Worm (Caenorhabditis elegans) whole organism, L3 larva: ENCODE data around the gene D2045.5.

Experiments used
- R02D3.7 ChIP-seq: fragments of 150-350 bp; optimal IDR thresholded peaks from 2 replicates; lab custom pipeline; 2014; ENCODE audit warnings: missing biosample characterization, missing genetic modification characterization
- ZK546.5 ChIP-seq: sonication (generic microtip); optimal IDR thresholded peaks from 2 replicates; lab custom pipeline; 2017; ENCODE audit warnings: missing biosample characterization, missing genetic modification characterization
- aly-2 ChIP-seq: fragments of 150-350 bp; optimal IDR thresholded peaks from 2 replicates; lab custom pipeline; 2014; ENCODE audit warnings: missing biosample characterization, missing genetic modification characterization
- ama-1 ChIP-seq: fragments of 150-350 bp; optimal IDR thresholded peaks from 2 replicates; lab custom pipeline; 2018
- ceh-16 ChIP-seq: sonication (generic microtip); optimal IDR thresholded peaks from 2 replicates; lab custom pipeline; 2017; ENCODE audit warnings: missing biosample characterization, missing genetic modification characterization
- ceh-28 ChIP-seq: fragments of 150-350 bp; optimal IDR thresholded peaks from 2 replicates; lab custom pipeline; 2014; ENCODE audit warnings: missing biosample characterization, missing genetic modification reagents, missing genetic modification characterization
- ceh-82 ChIP-seq: fragments of 150-350 bp; optimal IDR thresholded peaks from 2 replicates; lab custom pipeline; 2014; ENCODE audit warnings: missing biosample characterization, missing genetic modification characterization
- ceh-9 ChIP-seq: sonication (generic microtip); optimal IDR thresholded peaks from 2 replicates; lab custom pipeline; 2018; ENCODE audit warnings: missing biosample characterization, missing genetic modification characterization
- daf-12 ChIP-seq: fragments of 150-350 bp; optimal IDR thresholded peaks from 2 replicates; lab custom pipeline; 2014; ENCODE audit warnings: missing biosample characterization, missing genetic modification reagents, missing genetic modification characterization
- egl-27 ChIP-seq: sonication (generic microtip); optimal IDR thresholded peaks from 4 replicates; lab custom pipeline; 2017; ENCODE audit warnings: missing biosample characterization, missing genetic modification reagents, missing genetic modification characterization
- egl-5 ChIP-seq: fragments of 150-350 bp; optimal IDR thresholded peaks from 2 replicates; lab custom pipeline; 2017; ENCODE audit warnings: missing biosample characterization, missing genetic modification reagents, missing genetic modification characterization, inconsistent platforms
- elt-1 ChIP-seq: fragments of 150-350 bp; optimal IDR thresholded peaks from 2 replicates; lab custom pipeline; 2014; ENCODE audit warnings: missing biosample characterization, missing genetic modification characterization
- elt-2 ChIP-seq: sonication (generic microtip); optimal IDR thresholded peaks from 2 replicates; lab custom pipeline; 2016; ENCODE audit warnings: missing genetic modification reagents, mild to moderate bottlenecking, missing genetic modification characterization, missing compliant biosample characterization
- elt-3 ChIP-seq, 3 experiments: fragments of 150-350 bp in 1 of 3; sonication (generic microtip) in 2 of 3; optimal IDR thresholded peaks; 2 replicates in 2 of 3; 4 replicates in 1 of 3; lab custom pipeline; 2014 to 2017; ENCODE audit warnings: missing biosample characterization in 3 of 3, missing genetic modification characterization in 3 of 3
- eor-1 ChIP-seq, 2 experiments: fragments of 150-350 bp; optimal IDR thresholded peaks; 2 replicates each; lab custom pipeline; 2014 to 2018; ENCODE audit warnings: missing biosample characterization in 2 of 2, missing genetic modification characterization in 2 of 2
- fkh-10 ChIP-seq: sonication (generic microtip); optimal IDR thresholded peaks from 2 replicates; lab custom pipeline; 2017; ENCODE audit warnings: missing biosample characterization, missing genetic modification reagents, missing genetic modification characterization
- fkh-2 ChIP-seq: fragments of 150-350 bp; optimal IDR thresholded peaks from 2 replicates; lab custom pipeline; 2014; ENCODE audit warnings: missing biosample characterization, missing genetic modification reagents, missing genetic modification characterization
- fos-1 ChIP-seq: fragments of 150-350 bp; optimal IDR thresholded peaks from 2 replicates; lab custom pipeline; 2014; ENCODE audit warnings: missing biosample characterization, missing genetic modification characterization
- hmg-11 ChIP-seq: sonication (generic microtip); optimal IDR thresholded peaks from 2 replicates; lab custom pipeline; 2016; ENCODE audit warnings: missing genetic modification characterization, missing compliant biosample characterization
- jun-1 ChIP-seq: fragments of 150-350 bp; optimal IDR thresholded peaks from 2 replicates; lab custom pipeline; 2014; ENCODE audit warnings: missing biosample characterization, missing genetic modification reagents, missing genetic modification characterization
- lin-15B ChIP-seq: fragments of 150-350 bp; optimal IDR thresholded peaks from 2 replicates; lab custom pipeline; 2014; ENCODE audit warnings: missing biosample characterization, missing genetic modification characterization
- lin-39 ChIP-seq: fragments of 150-350 bp; optimal IDR thresholded peaks from 2 replicates; lab custom pipeline; 2018; ENCODE audit warnings: missing biosample characterization, missing genetic modification reagents, missing genetic modification characterization
- lsy-12 ChIP-seq: sonication (generic microtip); optimal IDR thresholded peaks from 2 replicates; lab custom pipeline; 2016; ENCODE audit warnings: mild to moderate bottlenecking, missing genetic modification characterization, missing compliant biosample characterization
- mml-1 ChIP-seq: fragments of 150-350 bp; sonication (generic microtip); optimal IDR thresholded peaks from 3 replicates; lab custom pipeline; 2014; ENCODE audit warnings: missing biosample characterization, missing genetic modification characterization
- nfya-1 ChIP-seq: sonication (generic microtip); optimal IDR thresholded peaks from 2 replicates; lab custom pipeline; 2017; ENCODE audit warnings: missing genetic modification characterization, mild to moderate bottlenecking, missing compliant biosample characterization, antibody characterized with exemption, moderate library complexity; ENCODE audit not compliant: insufficient read depth
- nhr-11 ChIP-seq: fragments of 150-350 bp; optimal IDR thresholded peaks from 2 replicates; lab custom pipeline; 2014; ENCODE audit warnings: missing biosample characterization, missing genetic modification characterization
- nhr-12 ChIP-seq: fragments of 150-350 bp; optimal IDR thresholded peaks from 2 replicates; lab custom pipeline; 2014; ENCODE audit warnings: missing biosample characterization, missing genetic modification characterization
- nhr-23 ChIP-seq: fragments of 150-350 bp; optimal IDR thresholded peaks from 2 replicates; lab custom pipeline; 2014; ENCODE audit warnings: missing biosample characterization, missing genetic modification reagents, missing genetic modification characterization
- nhr-237 ChIP-seq: fragments of 150-350 bp; optimal IDR thresholded peaks from 2 replicates; lab custom pipeline; 2014; ENCODE audit warnings: missing biosample characterization, missing genetic modification characterization
- nhr-25 ChIP-seq: sonication (generic microtip); optimal IDR thresholded peaks from 2 replicates; lab custom pipeline; 2017; ENCODE audit warnings: missing biosample characterization, missing genetic modification characterization
- nhr-28 ChIP-seq: fragments of 150-350 bp; optimal IDR thresholded peaks from 2 replicates; lab custom pipeline; 2014; ENCODE audit warnings: missing biosample characterization, missing genetic modification characterization
- nhr-43 ChIP-seq: sonication (generic microtip); optimal IDR thresholded peaks from 2 replicates; lab custom pipeline; 2016; ENCODE audit warnings: mild to moderate bottlenecking, missing genetic modification characterization, missing compliant biosample characterization; ENCODE audit not compliant: poor library complexity, severe bottlenecking
- nhr-67 ChIP-seq: fragments of 150-350 bp; optimal IDR thresholded peaks from 2 replicates; lab custom pipeline; 2014; ENCODE audit warnings: missing biosample characterization, missing genetic modification characterization
- nhr-76 ChIP-seq: fragments of 150-350 bp; sonication (generic microtip); optimal IDR thresholded peaks from 5 replicates; lab custom pipeline; 2014; ENCODE audit warnings: missing biosample characterization, missing genetic modification characterization
- nhr-77 ChIP-seq: fragments of 150-350 bp; optimal IDR thresholded peaks from 2 replicates; lab custom pipeline; 2014; ENCODE audit warnings: missing biosample characterization, missing genetic modification characterization
- pha-4 ChIP-seq: fragments of 150-350 bp; optimal IDR thresholded peaks from 2 replicates; lab custom pipeline; 2014; ENCODE audit warnings: missing biosample characterization, missing genetic modification reagents, missing genetic modification characterization
- pqm-1 ChIP-seq: fragments of 150-350 bp; optimal IDR thresholded peaks from 2 replicates; lab custom pipeline; 2017; ENCODE audit warnings: missing biosample characterization, missing genetic modification characterization, inconsistent platforms
- sea-2 ChIP-seq: fragments of 150-350 bp; sonication (generic microtip); optimal IDR thresholded peaks from 4 replicates; lab custom pipeline; 2014; ENCODE audit warnings: missing biosample characterization, missing genetic modification reagents, missing genetic modification characterization
- skn-1 ChIP-seq: fragments of 150-350 bp; optimal IDR thresholded peaks from 2 replicates; lab custom pipeline; 2014; ENCODE audit warnings: missing biosample characterization, missing genetic modification characterization
- snpc-4 ChIP-seq: fragments of 150-350 bp; optimal IDR thresholded peaks from 2 replicates; lab custom pipeline; 2014; ENCODE audit warnings: missing biosample characterization, missing genetic modification characterization
- tbx-2 ChIP-seq: sonication (generic microtip); optimal IDR thresholded peaks from 2 replicates; lab custom pipeline; 2016; ENCODE audit warnings: mild to moderate bottlenecking, missing genetic modification characterization, missing compliant biosample characterization
- unc-39 ChIP-seq: sonication (generic microtip); optimal IDR thresholded peaks from 4 replicates; lab custom pipeline; 2017; ENCODE audit warnings: missing biosample characterization, missing genetic modification characterization
- unc-62 ChIP-seq: fragments of 150-350 bp; sonication (generic microtip); optimal IDR thresholded peaks from 4 replicates; lab custom pipeline; 2014; ENCODE audit warnings: missing biosample characterization, missing genetic modification reagents, missing genetic modification characterization
- zag-1 ChIP-seq: fragments of 150-350 bp; optimal IDR thresholded peaks from 2 replicates; lab custom pipeline; 2014; ENCODE audit warnings: missing biosample characterization, missing genetic modification characterization
- ztf-11 ChIP-seq: fragments of 150-350 bp; optimal IDR thresholded peaks from 2 replicates; lab custom pipeline; 2014; ENCODE audit warnings: missing biosample characterization, missing genetic modification characterization
- ztf-4 ChIP-seq: fragments of 150-350 bp; optimal IDR thresholded peaks from 2 replicates; lab custom pipeline; 2014; ENCODE audit warnings: missing biosample characterization, missing genetic modification characterization

The D2045.5 gene

ce11 chrIII:10506699-10507248 lies 37.4 kb upstream of the D2045.5 start, which contains the start of the genes sip-1 and sly-1 (continued):
- TF ChIP-seq nhr-25 (tag; lab: Kevin White, UChicago) (peak; percentile 35), ceh-28 (peak; percentile 40), nhr-67 (tag; lab: Kevin White, UChicago) (no peak), elt-1 (tag; lab: Kevin White, UChicago) (no peak), eor-1 (tag; optimal IDR thresholded peaks at IDR 0.05; lab: Kevin White, UChicago) (no peak), nhr-23 (tag; lab: Kevin White, UChicago) (peak; percentile 90), fkh-10 (GFP tag; lab: Kevin White, UChicago) (peak; percentile 26), nhr-11 (tag; lab: Kevin White, UChicago) (no peak), nhr-237 (tag; lab: Kevin White, UChicago) (no peak)

- no peak for TF ChIP-seq eor-1 (tag; optimal IDR thresholded peaks at IDR 0.05; lab: Kevin White, UChicago)
- no peak for TF ChIP-seq unc-62 (GFP tag; lab: Kevin White, UChicago)
- no peak for TF ChIP-seq nhr-23 (tag; lab: Kevin White, UChicago)
- no peak for TF ChIP-seq zag-1
- no peak for TF ChIP-seq unc-39 (tag; lab: Kevin White, UChicago)
These were observed 36.7 kb upstream of the D2045.5 start for ce11 chrIII:10505943-10506698.

DNA sequence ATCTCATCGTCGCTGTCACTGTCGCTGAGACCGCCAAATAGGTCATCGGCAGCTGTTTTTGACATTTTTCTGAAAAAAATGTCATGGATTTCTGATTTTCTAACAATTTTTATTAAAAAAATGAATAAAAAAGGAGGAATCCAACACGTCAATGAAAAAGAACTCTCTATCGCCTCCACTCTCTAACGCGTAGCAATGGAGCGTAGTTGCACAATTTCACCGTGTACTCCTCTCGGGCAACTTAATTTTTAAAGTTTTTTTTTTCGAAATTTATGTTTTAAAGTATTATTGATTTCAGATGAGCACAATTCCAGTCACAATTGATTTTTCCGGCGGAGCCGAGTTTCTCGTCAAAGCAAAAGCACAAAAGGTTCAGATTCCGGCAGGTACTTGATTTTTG lies 35.8 kb upstream of the D2045.5 start, which contains the start of the genes taf-11.3 and urm-1:
TSS of gene taf-11.3 (minus strand) at position 69 of the 400 bp plus-strand sequence.
TSS of gene urm-1 (plus strand) at position 299 of the 400 bp plus-strand sequence.
- TF ChIP-seq ama-1 (lab: Kevin White, UChicago) (no peak), egl-5 (no peak), ceh-9 (tag; lab: Kevin White, UChicago) (no peak), nhr-25 (tag; lab: Kevin White, UChicago) (peak; percentile 35), eor-1 (tag; optimal IDR thresholded peaks at IDR 0.05; lab: Kevin White, UChicago) (no peak), nhr-77 (tag; lab: Kevin White, UChicago) (no peak), nhr-28 (tag; lab: Kevin White, UChicago) (no peak), tbx-2 (tag; lab: Kevin White, UChicago) (no peak), lin-15B (peak; percentile 93), daf-12 (tag; lab: Kevin White, UChicago) (no peak), ceh-16 (tag; lab: Kevin White, UChicago) (no peak), nhr-11 (tag; lab: Kevin White, UChicago) (no peak), fkh-2 (no peak), sea-2 (GFP tag; lab: Kevin White, UChicago) (no peak), ceh-82 (tag; lab: Kevin White, UChicago) (no peak), ZK546.5 (tag; lab: Kevin White, UChicago) (no peak), skn-1 (tag; lab: Kevin White, UChicago) (no peak), fos-1 (tag; lab: Kevin White, UChicago) (no peak), elt-1 (tag; lab: Kevin White, UChicago) (no peak), nhr-76 (tag; lab: Kevin White, UChicago) (no peak), unc-39 (tag; lab: Kevin White, UChicago) (no peak), pqm-1 (tag; lab: Kevin White, UChicago) (no peak), pha-4 (tag; lab: Kevin White, UChicago) (peak; percentile 90), nhr-237 (tag; lab: Kevin White, UChicago) (no peak), mml-1 (no peak), lsy-12 (tag; lab: Kevin White, UChicago) (no peak), nhr-67 (tag; lab: Kevin White, UChicago) (no peak), elt-2 (tag; lab: Kevin White, UChicago) (peak; percentile 21), aly-2 (tag; lab: Kevin White, UChicago) (no peak), nhr-12 (tag; lab: Kevin White, UChicago) (no peak), ztf-11 (tag; lab: Kevin White, UChicago) (no peak), R02D3.7 (tag; lab: Kevin White, UChicago) (peak; percentile 56), ztf-4 (tag; lab: Kevin White, UChicago) (no peak), snpc-4 (tag; lab: Kevin White, UChicago) (peak; percentile 88), ceh-28 (no peak), nhr-23 (tag; lab: Kevin White, UChicago) (peak; percentile 89), hmg-11 (tag; lab: Kevin White, UChicago) (peak; percentile 67), nhr-43 (tag; lab: Kevin White, UChicago) (peak; percentile 61), egl-27 (tag; lab: Kevin White, UChicago) (no peak), lin-39 (tag; lab: Kevin White, UChicago) (peak; percentile 24), nfya-1 (tag; lab: Kevin White, UChicago) (peak; percentile 85), elt-3 (tag; optimal IDR thresholded peaks at IDR 0.05; lab: Kevin White, UChicago) (no peak), zag-1 (no peak), jun-1 (tag; lab: Kevin White, UChicago) (peak; percentile 13), unc-62 (GFP tag; lab: Kevin White, UChicago) (no peak), fkh-10 (GFP tag; lab: Kevin White, UChicago) (no peak)
